Fruit fly (Drosophila melanogaster) whole organism, adult: ENCODE data around the gene CG44405.
A peak's percentile ranks its signal among the peaks of the same experiment; 100 is the strongest.

Experiments used
- CG11617 ChIP-seq: fragments of 200-800 bp; sonication (Bioruptor generic); optimal IDR thresholded peaks from 2 replicates; lab custom pipeline; 2017; ENCODE audit warnings: mild to moderate bottlenecking, missing biosample characterization, missing genetic modification reagents, missing genetic modification characterization
- CG12768 ChIP-seq: fragments of 200-800 bp; sonication (Bioruptor generic); optimal IDR thresholded peaks from 2 replicates; lab custom pipeline; 2017; ENCODE audit warnings: missing biosample characterization, missing genetic modification characterization, mild to moderate bottlenecking, moderate library complexity, missing genetic modification reagents
- CG14711 ChIP-seq: fragments of 200-800 bp; sonication (Bioruptor generic); optimal IDR thresholded peaks from 2 replicates; lab custom pipeline; 2018; ENCODE audit warnings: missing biosample characterization, mild to moderate bottlenecking, missing genetic modification characterization, moderate library complexity
- CG1620 ChIP-seq: fragments of 200-800 bp; sonication (Bioruptor generic); optimal IDR thresholded peaks from 2 replicates; lab custom pipeline; 2016; ENCODE audit warnings: missing biosample characterization, missing genetic modification characterization
- CG33017 ChIP-seq: fragments of 200-800 bp; sonication (Bioruptor generic); optimal IDR thresholded peaks from 2 replicates; lab custom pipeline; 2018; ENCODE audit warnings: missing biosample characterization, mild to moderate bottlenecking, missing genetic modification characterization, moderate library complexity
- CG5204 ChIP-seq: fragments of 200-800 bp; sonication (Bioruptor generic); optimal IDR thresholded peaks from 2 replicates; lab custom pipeline; 2016; ENCODE audit warnings: missing biosample characterization, missing genetic modification characterization
- CG7045 ChIP-seq: fragments of 200-800 bp; sonication (Bioruptor generic); optimal IDR thresholded peaks from 2 replicates; lab custom pipeline; 2017; ENCODE audit warnings: missing biosample characterization, mild to moderate bottlenecking, missing genetic modification characterization
- CG7101 ChIP-seq: fragments of 200-800 bp; sonication (Bioruptor generic); optimal IDR thresholded peaks from 2 replicates; lab custom pipeline; 2018; ENCODE audit warnings: missing biosample characterization, mild to moderate bottlenecking, missing genetic modification characterization, moderate library complexity
- Clk ChIP-seq: fragments of 200-800 bp; sonication (Bioruptor generic); optimal IDR thresholded peaks from 2 replicates; lab custom pipeline; 2017; ENCODE audit warnings: missing biosample characterization, missing genetic modification characterization
- Crg-1 ChIP-seq: fragments of 200-800 bp; sonication (Bioruptor generic); optimal IDR thresholded peaks from 2 replicates; lab custom pipeline; 2016; ENCODE audit warnings: missing biosample characterization, missing genetic modification characterization
- Hr96 ChIP-seq: fragments of 200-800 bp; sonication (Bioruptor generic); optimal IDR thresholded peaks from 2 replicates; lab custom pipeline; 2016; ENCODE audit warnings: missing biosample characterization, missing genetic modification characterization
- Mnt ChIP-seq: fragments of 200-800 bp; sonication (Bioruptor generic); optimal IDR thresholded peaks from 2 replicates; lab custom pipeline; 2016; ENCODE audit warnings: missing biosample characterization, mild to moderate bottlenecking, missing genetic modification characterization
- bab1 ChIP-seq: fragments of 200-800 bp; sonication (Bioruptor generic); optimal IDR thresholded peaks from 3 replicates; lab custom pipeline; 2019; ENCODE audit warnings: missing biosample characterization, mild to moderate bottlenecking, missing genetic modification characterization, moderate library complexity
- cic ChIP-seq: fragments of 200-800 bp; sonication (Bioruptor generic); optimal IDR thresholded peaks from 2 replicates; lab custom pipeline; 2017; ENCODE audit warnings: missing biosample characterization, mild to moderate bottlenecking, missing genetic modification characterization, moderate library complexity
- cnc ChIP-seq, 2 experiments: fragments of >200 bp; optimal IDR thresholded peaks; 2 replicates each; lab custom pipeline; 2017
- kay ChIP-seq: fragments of 200-800 bp; sonication (Bioruptor generic); peaks from one replicate; lab custom pipeline; 2016; ENCODE audit warnings: missing biosample characterization, missing genetic modification characterization, borderline replicate concordance
- ovo ChIP-seq: fragments of 200-800 bp; sonication (Bioruptor generic); optimal IDR thresholded peaks from 2 replicates; lab custom pipeline; 2016; ENCODE audit warnings: missing biosample characterization, missing genetic modification characterization
- pad ChIP-seq: fragments of 200-800 bp; sonication (Bioruptor generic); optimal IDR thresholded peaks from 3 replicates; lab custom pipeline; 2017; ENCODE audit warnings: missing biosample characterization, missing genetic modification characterization, mild to moderate bottlenecking, moderate library complexity, missing genetic modification reagents
- tj ChIP-seq: fragments of 200-800 bp; sonication (Bioruptor generic); optimal IDR thresholded peaks from 3 replicates; lab custom pipeline; 2017; ENCODE audit warnings: missing biosample characterization, mild to moderate bottlenecking, missing genetic modification characterization, moderate library complexity
- toe ChIP-seq: fragments of 200-800 bp; sonication (Bioruptor generic); optimal IDR thresholded peaks from 2 replicates; lab custom pipeline; 2016; ENCODE audit warnings: missing biosample characterization, missing genetic modification characterization

Gene CG44405

dm6 chr2L:16321209-16321608 is 20.9 kb downstream of the CG44405 start:
- no peak for TF ChIP-seq bab1 (GFP tag; lab: Kevin White, UChicago)
- TF ChIP-seq CG7101 (tag; lab: Kevin White, UChicago): no peak
- TF ChIP-seq ovo (GFP tag; lab: Kevin White, UChicago): no peak
- no peak for TF ChIP-seq Mnt (GFP tag; lab: Kevin White, UChicago)
- TF ChIP-seq toe (GFP tag; lab: Kevin White, UChicago): no peak
- no peak for TF ChIP-seq CG11617
- TF ChIP-seq pad (GFP tag; lab: Kevin White, UChicago): no peak
- no peak for TF ChIP-seq tj
- no peak for TF ChIP-seq Hr96
- TF ChIP-seq CG7045 (GFP tag; lab: Kevin White, UChicago): no peak
- no peak for TF ChIP-seq Crg-1
- no peak for TF ChIP-seq kay

dm6 chr2L:16320428-16320827 is 21.7 kb downstream of the CG44405 start:
- no peak for TF ChIP-seq Crg-1
- no peak for TF ChIP-seq Mnt (GFP tag; lab: Kevin White, UChicago)
- no peak for TF ChIP-seq CG1620
- TF ChIP-seq pad (GFP tag; lab: Kevin White, UChicago): no peak
- no peak for TF ChIP-seq kay
- no peak for TF ChIP-seq bab1 (GFP tag; lab: Kevin White, UChicago)
- TF ChIP-seq cnc (optimal IDR thresholded peaks at IDR 0.05; lab: Kevin White, UChicago): no peak

dm6 chr2L:16319743-16320142 is 22.4 kb downstream of the CG44405 start:
- TF ChIP-seq CG33017 (tag; lab: Kevin White, UChicago): peak; percentile 36
- TF ChIP-seq kay: peak; percentile 82
- TF ChIP-seq Mnt (GFP tag; lab: Kevin White, UChicago): peak; percentile 45
- TF ChIP-seq tj: peak; percentile 22
- peak; percentile 52 for TF ChIP-seq CG12768 (GFP tag; lab: Kevin White, UChicago)
- peak; percentile 20 for TF ChIP-seq CG7045 (GFP tag; lab: Kevin White, UChicago)
- TF ChIP-seq pad (GFP tag; lab: Kevin White, UChicago): peak; percentile 14
- peak; percentile 32 for TF ChIP-seq Clk (GFP tag; lab: Kevin White, UChicago)
- TF ChIP-seq Crg-1: no peak
- TF ChIP-seq cic (GFP tag; lab: Kevin White, UChicago): peak; percentile 88
- no peak for TF ChIP-seq CG5204
- no peak for TF ChIP-seq ovo (GFP tag; lab: Kevin White, UChicago)

- TF ChIP-seq CG7101 (tag; lab: Kevin White, UChicago) (peak; percentile 7), CG1620 (peak; percentile 41), CG14711 (tag; lab: Kevin White, UChicago) (no peak), kay (peak; percentile 70), CG12768 (GFP tag; lab: Kevin White, UChicago) (peak; percentile 34), ovo (GFP tag; lab: Kevin White, UChicago) (peak; percentile 27), cnc (optimal IDR thresholded peaks at IDR 0.05; lab: Kevin White, UChicago) (no peak), tj (peak; percentile 72), pad (GFP tag; lab: Kevin White, UChicago) (no peak), bab1 (GFP tag; lab: Kevin White, UChicago) (no peak), Mnt (GFP tag; lab: Kevin White, UChicago) (peak; percentile 46), Crg-1 (peak; percentile 71), toe (GFP tag; lab: Kevin White, UChicago) (no peak), CG11617 (no peak), CG33017 (tag; lab: Kevin White, UChicago) (no peak), Clk (GFP tag; lab: Kevin White, UChicago) (no peak), Hr96 (no peak), CG7045 (GFP tag; lab: Kevin White, UChicago) (peak; percentile 9), CG5204 (no peak), cic (GFP tag; lab: Kevin White, UChicago) (peak; percentile 26)
These were observed 24.1 kb downstream of the CG44405 start for dm6 chr2L:16317777-16318610.

dm6 chr2L:16317131-16317530 is 25.0 kb downstream of the CG44405 start:
- TF ChIP-seq kay (peak; percentile 5), CG12768 (GFP tag; lab: Kevin White, UChicago) (peak; percentile 60), CG7101 (tag; lab: Kevin White, UChicago) (no peak), ovo (GFP tag; lab: Kevin White, UChicago) (peak; percentile 20), cic (GFP tag; lab: Kevin White, UChicago) (peak; percentile 85), CG7045 (GFP tag; lab: Kevin White, UChicago) (peak; percentile 4), CG5204 (no peak)

- TF ChIP-seq Hr96: no peak
These were observed 25.7 kb downstream of the CG44405 start for dm6 chr2L:16316410-16316809.

dm6 chr2L:16315844-16316243 is 26.3 kb downstream of the CG44405 start:
- TF ChIP-seq Crg-1 (no peak), cnc (optimal IDR thresholded peaks at IDR 0.05; lab: Kevin White, UChicago) (no peak), CG7045 (GFP tag; lab: Kevin White, UChicago) (no peak), kay (peak; percentile 98), CG5204 (no peak), Mnt (GFP tag; lab: Kevin White, UChicago) (peak; percentile 61), CG12768 (GFP tag; lab: Kevin White, UChicago) (peak; percentile 3), tj (no peak), CG11617 (no peak), cic (GFP tag; lab: Kevin White, UChicago) (peak; percentile 76), CG7101 (tag; lab: Kevin White, UChicago) (no peak), CG33017 (tag; lab: Kevin White, UChicago) (no peak), Clk (GFP tag; lab: Kevin White, UChicago) (no peak), toe (GFP tag; lab: Kevin White, UChicago) (no peak), CG14711 (tag; lab: Kevin White, UChicago) (no peak), bab1 (GFP tag; lab: Kevin White, UChicago) (no peak), pad (GFP tag; lab: Kevin White, UChicago) (no peak), CG1620 (no peak), ovo (GFP tag; lab: Kevin White, UChicago) (peak; percentile 40), Hr96 (no peak)
